Fruit fly (Drosophila melanogaster): ENCODE results near the gene CG3662.

DNA sequence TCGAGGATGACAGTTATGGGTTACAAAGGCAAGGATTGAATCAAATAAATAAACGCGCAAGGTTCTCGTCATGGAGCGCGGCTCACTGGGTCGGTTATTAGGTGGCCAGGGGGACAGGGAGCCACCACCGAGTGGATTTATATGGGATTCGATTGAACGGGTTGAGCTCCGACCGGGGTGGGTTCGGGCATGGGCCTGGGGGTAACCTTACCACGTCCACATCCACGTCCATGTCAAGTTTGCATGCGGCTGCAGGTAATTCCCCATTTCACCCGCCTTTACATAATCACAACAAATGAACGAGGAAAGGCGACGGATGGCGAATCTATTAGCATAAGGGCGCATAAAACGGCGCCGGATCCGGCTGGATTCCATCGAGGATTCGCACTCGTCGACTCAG is 38.8 kb downstream of the CG3662 start, which contains the start of gene CG13950:
- TF ChIP-seq gl (tag; optimal IDR thresholded peaks at IDR 0.05): no peak
- no peak for TF ChIP-seq CG12605 (GFP tag; IDR thresholded peaks at IDR 0.05)
- TF ChIP-seq CG4496 (GFP tag; IDR thresholded peaks at IDR 0.05): no peak
- TF ChIP-seq EcR (GFP tag; optimal IDR thresholded peaks at IDR 0.05): no peak
- no peak for TF ChIP-seq CG14655 (GFP tag; optimal IDR thresholded peaks at IDR 0.05)
- no peak for TF ChIP-seq rn (GFP tag; IDR thresholded peaks at IDR 0.05)
- TF ChIP-seq Ets98B (GFP tag; IDR thresholded peaks at IDR 0.05): no peak
- TF ChIP-seq Pif1A (GFP tag; optimal IDR thresholded peaks at IDR 0.05): no peak
- TF ChIP-seq fd96Ca (GFP tag; IDR thresholded peaks at IDR 0.05): no peak
- TF ChIP-seq Snoo (tag; optimal IDR thresholded peaks at IDR 0.05): no peak
